Fruit fly (Drosophila melanogaster) whole organism, wandering third instar larva: Measurements from ENCODE around the gene EndoGI.

Experiments used
- Hr78 ChIP-seq: fragments of >200 bp; optimal IDR thresholded peaks from 2 replicates; lab custom pipeline; 2017; ENCODE audit warnings: missing biosample characterization, missing genetic modification characterization
- Mio ChIP-seq: sonication (Bioruptor generic); optimal IDR thresholded peaks from 2 replicates; lab custom pipeline; 2016; ENCODE audit warnings: missing biosample characterization, missing genetic modification characterization
- brk ChIP-seq: fragments of 200-800 bp; sonication (Bioruptor generic); optimal IDR thresholded peaks from 2 replicates; lab custom pipeline; 2016; ENCODE audit warnings: missing biosample characterization, mild to moderate bottlenecking, missing genetic modification characterization
- dsf ChIP-seq: sonication (Bioruptor generic); optimal IDR thresholded peaks from 2 replicates; lab custom pipeline; 2016; ENCODE audit warnings: missing biosample characterization, missing genetic modification characterization, borderline replicate concordance
- ey ChIP-seq: fragments of 200-800 bp; sonication (Bioruptor generic); optimal IDR thresholded peaks from 2 replicates; lab custom pipeline; 2016; ENCODE audit warnings: missing biosample characterization, missing genetic modification characterization
- foxo ChIP-seq, 2 experiments: fragments of 200-800 bp; sonication (Bioruptor generic); optimal IDR thresholded peaks; 2 replicates in 1 of 2; 3 replicates in 1 of 2; lab custom pipeline; 2016 to 2017; ENCODE audit warnings: missing biosample characterization in 2 of 2, missing genetic modification characterization in 2 of 2
- fru ChIP-seq: fragments of 200-800 bp; sonication (Bioruptor generic); optimal IDR thresholded peaks from 3 replicates; lab custom pipeline; 2016; ENCODE audit warnings: missing biosample characterization, mild to moderate bottlenecking, missing genetic modification characterization
- pan ChIP-seq: fragments of >200 bp; optimal IDR thresholded peaks from 2 replicates; lab custom pipeline; 2017
- psq ChIP-seq: fragments of 200-800 bp; sonication (Bioruptor generic); optimal IDR thresholded peaks from 3 replicates; lab custom pipeline; 2017; ENCODE audit warnings: missing biosample characterization, mild to moderate bottlenecking, missing genetic modification characterization, moderate library complexity
- sage ChIP-seq: fragments of 200-800 bp; sonication (Bioruptor generic); optimal IDR thresholded peaks from 2 replicates; lab custom pipeline; 2016; ENCODE audit warnings: missing biosample characterization, mild to moderate bottlenecking, missing genetic modification characterization

- no peak for TF ChIP-seq Mio (GFP tag; lab: Kevin White, UChicago)
- TF ChIP-seq pan: no peak
- TF ChIP-seq dsf (GFP tag; lab: Kevin White, UChicago): no peak
- no peak for TF ChIP-seq sage
- no peak for TF ChIP-seq Hr78 (GFP tag; lab: Kevin White, UChicago)
- no peak for TF ChIP-seq foxo (GFP tag; optimal IDR thresholded peaks at IDR 0.05; lab: Kevin White, UChicago)
- no peak for TF ChIP-seq fru
- TF ChIP-seq ey (GFP tag; lab: Kevin White, UChicago): no peak
- TF ChIP-seq psq (GFP tag; lab: Kevin White, UChicago): no peak
- TF ChIP-seq brk: no peak
Observed at dm6 chr2L:16268869-16269231, 11.4 kb downstream of the EndoGI start.
